Worm (Caenorhabditis elegans) whole organism, L3 larva: ENCODE results near the gene pqn-41.

ENCODE experiments used
- ceh-16 ChIP-seq: sonication (generic microtip); optimal IDR thresholded peaks from 2 replicates; lab custom pipeline; 2017; ENCODE audit warnings: missing biosample characterization, missing genetic modification characterization
- ceh-82 ChIP-seq: fragments of 150-350 bp; optimal IDR thresholded peaks from 2 replicates; lab custom pipeline; 2014; ENCODE audit warnings: missing biosample characterization, missing genetic modification characterization
- elt-3 ChIP-seq, 3 experiments: fragments of 150-350 bp in 1 of 3; sonication (generic microtip) in 2 of 3; optimal IDR thresholded peaks; 2 replicates in 2 of 3; 4 replicates in 1 of 3; lab custom pipeline; 2014 to 2017; ENCODE audit warnings: missing biosample characterization in 3 of 3, missing genetic modification characterization in 3 of 3
- fos-1 ChIP-seq: fragments of 150-350 bp; optimal IDR thresholded peaks from 2 replicates; lab custom pipeline; 2014; ENCODE audit warnings: missing biosample characterization, missing genetic modification characterization
- nhr-12 ChIP-seq: fragments of 150-350 bp; optimal IDR thresholded peaks from 2 replicates; lab custom pipeline; 2014; ENCODE audit warnings: missing biosample characterization, missing genetic modification characterization
- nhr-25 ChIP-seq: sonication (generic microtip); optimal IDR thresholded peaks from 2 replicates; lab custom pipeline; 2017; ENCODE audit warnings: missing biosample characterization, missing genetic modification characterization

DNA sequence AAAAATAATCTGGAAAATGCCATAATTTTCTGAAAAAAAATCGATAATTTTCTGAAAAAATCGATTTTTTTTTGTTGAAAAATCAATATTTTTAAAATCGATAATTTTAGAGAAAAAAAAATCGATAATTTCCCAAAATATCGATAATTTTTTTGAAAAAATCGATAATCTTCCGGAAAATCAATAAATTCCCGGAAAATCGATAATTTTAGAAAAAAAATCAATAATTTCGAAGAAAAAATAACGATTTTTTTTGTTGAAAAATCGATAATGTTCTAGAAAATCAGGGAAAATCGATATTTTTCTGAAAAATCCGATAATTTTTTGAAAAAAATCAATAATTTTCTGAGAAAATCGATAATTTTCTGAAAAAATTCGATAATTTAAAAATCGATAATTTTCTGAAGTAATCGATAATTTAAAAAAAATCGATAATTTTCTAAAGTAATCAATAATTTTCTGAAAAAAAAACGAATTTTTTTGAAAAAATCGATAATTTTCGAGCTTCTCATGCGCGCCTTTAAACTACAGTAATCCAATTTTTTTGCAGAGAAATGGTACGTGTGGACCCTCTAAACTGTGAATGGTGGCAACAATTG, 29.4 kb upstream of the pqn-41 start:
- no peak for TF ChIP-seq nhr-25 (tag; lab: Kevin White, UChicago)
- TF ChIP-seq ceh-82 (tag; lab: Kevin White, UChicago), result no peak
- no peak for TF ChIP-seq fos-1 (tag; lab: Kevin White, UChicago)
- TF ChIP-seq elt-3 (tag; optimal IDR thresholded peaks at IDR 0.05; lab: Kevin White, UChicago), result no peak
- no peak for TF ChIP-seq ceh-16 (tag; lab: Kevin White, UChicago)
- TF ChIP-seq nhr-12, result no peak
